Fruit fly (Drosophila melanogaster): ENCODE results near the gene SWIP.

- no peak for TF ChIP-seq Ptx1 (GFP tag; IDR thresholded peaks at IDR 0.05)
- TF ChIP-seq Oaz (GFP tag; IDR thresholded peaks at IDR 0.05) = no peak
- no peak for TF ChIP-seq fd102C (GFP tag; optimal IDR thresholded peaks at IDR 0.05)
- no peak for TF ChIP-seq CG6254 (GFP tag; optimal IDR thresholded peaks at IDR 0.05)
These were observed 9.6 kb downstream of the SWIP start, which contains the start of the genes CG9917 and CG32579 for dm6 chrX:16323063-16323462.
